Worm (Caenorhabditis elegans) whole organism, L1 larva: Measurements from ENCODE around the gene F47B8.4.
A peak's percentile ranks its signal among the peaks of the same experiment; 100 is the strongest.

Source experiments
- C16A3.4 ChIP-seq: fragments of 150-350 bp; optimal IDR thresholded peaks from 2 replicates; lab custom pipeline; 2014; ENCODE audit warnings: missing biosample characterization, missing genetic modification characterization
- C34B4.2 ChIP-seq: sonication (generic microtip); optimal IDR thresholded peaks from 2 replicates; lab custom pipeline; 2017; ENCODE audit warnings: mild to moderate bottlenecking, missing genetic modification characterization, missing compliant biosample characterization
- F16B12.6 ChIP-seq: fragments of 150-350 bp; optimal IDR thresholded peaks from 2 replicates; lab custom pipeline; 2014; ENCODE audit warnings: missing biosample characterization, missing genetic modification characterization
- alr-1 ChIP-seq: fragments of 200-800 bp; sonication (Bioruptor generic); optimal IDR thresholded peaks from 2 replicates; lab custom pipeline; 2018; ENCODE audit warnings: borderline replicate concordance, mild to moderate bottlenecking, missing genetic modification characterization, missing compliant biosample characterization
- ama-1 ChIP-seq: fragments of 150-350 bp; optimal IDR thresholded peaks from 2 replicates; lab custom pipeline; 2014
- ceh-8 ChIP-seq: fragments of 200-800 bp; sonication (Bioruptor generic); optimal IDR thresholded peaks from 2 replicates; lab custom pipeline; 2018; ENCODE audit warnings: mild to moderate bottlenecking, missing genetic modification characterization, moderate library complexity, missing compliant biosample characterization
- ceh-82 ChIP-seq, 3 experiments: fragments of 150-350 bp in 1 of 3; sonication (generic microtip) in 2 of 3; optimal IDR thresholded peaks; 2 replicates each; lab custom pipeline; 2014 to 2017; ENCODE audit warnings: missing biosample characterization in 3 of 3, missing genetic modification characterization in 3 of 3
- ceh-90 ChIP-seq: sonication (generic microtip); optimal IDR thresholded peaks from 2 replicates; lab custom pipeline; 2016; ENCODE audit warnings: missing genetic modification characterization, missing compliant biosample characterization
- ces-1 ChIP-seq: fragments of 150-350 bp; optimal IDR thresholded peaks from 2 replicates; lab custom pipeline; 2014; ENCODE audit warnings: missing biosample characterization, missing genetic modification reagents, missing genetic modification characterization
- dpl-1 ChIP-seq, 3 experiments: fragments of 150-350 bp in 2 of 3; sonication (generic microtip) in 1 of 3; optimal IDR thresholded peaks; 2 replicates each; lab custom pipeline; 2014 to 2017; ENCODE audit warnings: missing biosample characterization in 3 of 3, missing genetic modification characterization in 3 of 3, missing genetic modification reagents in 3 of 3
- efl-1 ChIP-seq, 4 experiments: fragments of 150-350 bp; optimal IDR thresholded peaks in 3 of 4; peaks in 1 of 4; 1 replicate in 1 of 4; 2 replicates in 3 of 4; lab custom pipeline; 2014; ENCODE audit warnings: missing biosample characterization in 2 of 4, missing genetic modification characterization in 2 of 4, missing genetic modification reagents in 2 of 4
- efl-3 ChIP-seq: fragments of 200-800 bp; sonication (Bioruptor generic); optimal IDR thresholded peaks from 2 replicates; lab custom pipeline; 2018; ENCODE audit warnings: mild to moderate bottlenecking, missing genetic modification characterization, missing compliant biosample characterization
- elt-3 ChIP-seq, 6 experiments: fragments of 150-350 bp in 1 of 6; sonication (generic microtip); optimal IDR thresholded peaks; 2 replicates each; lab custom pipeline; 2017 to 2018; ENCODE audit warnings: missing biosample characterization in 6 of 6, missing genetic modification characterization in 6 of 6, inconsistent platforms in 1 of 6
- ets-5 ChIP-seq: fragments of 200-800 bp; sonication (Bioruptor generic); IDR thresholded peaks from 2 replicates; pipeline ENCODE4 v1.3.6; 2022; ENCODE audit warnings: missing genetic modification characterization, missing compliant biosample characterization
- fkh-8 ChIP-seq: sonication (generic microtip); optimal IDR thresholded peaks from 2 replicates; lab custom pipeline; 2016; ENCODE audit warnings: mild to moderate bottlenecking, missing genetic modification characterization, missing compliant biosample characterization
- fos-1 ChIP-seq: fragments of 150-350 bp; optimal IDR thresholded peaks from 2 replicates; lab custom pipeline; 2014; ENCODE audit warnings: missing biosample characterization, missing genetic modification characterization
- grh-1 ChIP-seq: fragments of 200-800 bp; sonication (Bioruptor generic); IDR thresholded peaks from 2 replicates; pipeline ENCODE4 v1.3.6; 2022; ENCODE audit warnings: missing genetic modification reagents, missing genetic modification characterization, missing compliant biosample characterization
- hpl-2 ChIP-seq: fragments of 150-350 bp; optimal IDR thresholded peaks from 2 replicates; lab custom pipeline; 2014; ENCODE audit warnings: missing biosample characterization, missing genetic modification reagents, missing genetic modification characterization
- irx-1 ChIP-seq: sonication (generic microtip); optimal IDR thresholded peaks from 2 replicates; lab custom pipeline; 2016; ENCODE audit warnings: missing genetic modification characterization, missing compliant biosample characterization
- lin-13 ChIP-seq: fragments of 150-350 bp; optimal IDR thresholded peaks from 2 replicates; lab custom pipeline; 2014; ENCODE audit warnings: missing biosample characterization, missing genetic modification reagents, missing genetic modification characterization
- lin-14 ChIP-seq: fragments of 200-800 bp; sonication (Bioruptor generic); optimal IDR thresholded peaks from 2 replicates; lab custom pipeline; 2018; ENCODE audit warnings: mild to moderate bottlenecking, missing genetic modification characterization, moderate library complexity, missing compliant biosample characterization
- lir-3 ChIP-seq: sonication (generic microtip); optimal IDR thresholded peaks from 2 replicates; lab custom pipeline; 2016; ENCODE audit warnings: mild to moderate bottlenecking, missing genetic modification characterization, moderate library complexity, missing compliant biosample characterization; ENCODE audit not compliant: poor library complexity
- lsy-2 ChIP-seq, 2 experiments: fragments of 150-350 bp; optimal IDR thresholded peaks; 2 replicates each; lab custom pipeline; 2014; ENCODE audit warnings: missing biosample characterization in 2 of 2, missing genetic modification characterization in 2 of 2
- mab-9 ChIP-seq: fragments of 200-800 bp; sonication (Bioruptor generic); IDR thresholded peaks from 2 replicates; pipeline ENCODE4 v1.3.6; 2022; ENCODE audit warnings: missing genetic modification reagents, missing genetic modification characterization, missing compliant biosample characterization
- mef-2 ChIP-seq: fragments of 150-350 bp; optimal IDR thresholded peaks from 2 replicates; lab custom pipeline; 2014; ENCODE audit warnings: missing biosample characterization, missing genetic modification characterization
- nhr-11 ChIP-seq: fragments of 150-350 bp; optimal IDR thresholded peaks from 2 replicates; lab custom pipeline; 2014; ENCODE audit warnings: missing biosample characterization, missing genetic modification characterization
- nhr-237 ChIP-seq: fragments of 150-350 bp; optimal IDR thresholded peaks from 2 replicates; lab custom pipeline; 2014; ENCODE audit warnings: missing biosample characterization, missing genetic modification characterization
- nhr-28 ChIP-seq: fragments of 150-350 bp; optimal IDR thresholded peaks from 2 replicates; lab custom pipeline; 2014; ENCODE audit warnings: missing biosample characterization, missing genetic modification characterization
- nhr-47 ChIP-seq: sonication (generic microtip); optimal IDR thresholded peaks from 2 replicates; lab custom pipeline; 2016; ENCODE audit warnings: mild to moderate bottlenecking, missing genetic modification characterization, moderate library complexity, missing compliant biosample characterization
- nhr-76 ChIP-seq: sonication (generic microtip); optimal IDR thresholded peaks from 2 replicates; lab custom pipeline; 2017; ENCODE audit warnings: missing biosample characterization, missing genetic modification characterization
- nhr-77 ChIP-seq: fragments of 150-350 bp; optimal IDR thresholded peaks from 2 replicates; lab custom pipeline; 2014; ENCODE audit warnings: missing biosample characterization, missing genetic modification characterization
- nhr-84 ChIP-seq: sonication (generic microtip); optimal IDR thresholded peaks from 2 replicates; lab custom pipeline; 2017; ENCODE audit warnings: missing biosample characterization, missing genetic modification characterization
- nhr-85 ChIP-seq: sonication (generic microtip); peaks from one replicate; lab custom pipeline; 2016; ENCODE audit warnings: missing genetic modification characterization, inconsistent platforms, missing compliant biosample characterization
- pag-3 ChIP-seq: sonication (generic microtip); optimal IDR thresholded peaks from 2 replicates; lab custom pipeline; 2017; ENCODE audit warnings: missing genetic modification characterization, mild to moderate bottlenecking, missing compliant biosample characterization, antibody characterized with exemption, borderline replicate concordance; ENCODE audit not compliant: insufficient read depth
- skn-1 ChIP-seq: fragments of 150-350 bp; optimal IDR thresholded peaks from 2 replicates; lab custom pipeline; 2014; ENCODE audit warnings: missing biosample characterization, missing genetic modification characterization
- snpc-4 ChIP-seq: fragments of 150-350 bp; optimal IDR thresholded peaks from 2 replicates; lab custom pipeline; 2014; ENCODE audit warnings: missing biosample characterization, missing genetic modification characterization
- snu-23 ChIP-seq: sonication (generic microtip); optimal IDR thresholded peaks from 2 replicates; lab custom pipeline; 2016; ENCODE audit warnings: missing genetic modification characterization, missing compliant biosample characterization
- tbx-2 ChIP-seq: sonication (generic microtip); optimal IDR thresholded peaks from 2 replicates; lab custom pipeline; 2016; ENCODE audit warnings: missing genetic modification characterization, missing compliant biosample characterization
- tlp-1 ChIP-seq: fragments of 150-350 bp; optimal IDR thresholded peaks from 2 replicates; lab custom pipeline; 2014; ENCODE audit warnings: missing biosample characterization, missing genetic modification characterization
- unc-30 ChIP-seq: sonication (generic microtip); optimal IDR thresholded peaks from 2 replicates; lab custom pipeline; 2017; ENCODE audit warnings: missing biosample characterization, missing genetic modification characterization
- unc-62 ChIP-seq: fragments of 150-350 bp; optimal IDR thresholded peaks from 2 replicates; lab custom pipeline; 2014; ENCODE audit warnings: missing biosample characterization, missing genetic modification reagents, missing genetic modification characterization
- unc-86 ChIP-seq: sonication (generic microtip); optimal IDR thresholded peaks from 2 replicates; lab custom pipeline; 2016; ENCODE audit warnings: missing genetic modification characterization, missing compliant biosample characterization
- unc-98 ChIP-seq: fragments of 200-800 bp; sonication (Bioruptor generic); IDR thresholded peaks from 2 replicates; pipeline ENCODE4 v1.3.6; 2022; ENCODE audit warnings: missing genetic modification characterization, missing compliant biosample characterization
- vab-15 ChIP-seq: sonication (generic microtip); optimal IDR thresholded peaks from 2 replicates; lab custom pipeline; 2017; ENCODE audit warnings: missing genotype, mild to moderate bottlenecking, missing genetic modification characterization, missing compliant biosample characterization
- xbp-1 ChIP-seq: sonication (generic microtip); optimal IDR thresholded peaks from 2 replicates; lab custom pipeline; 2016; ENCODE audit warnings: missing genetic modification characterization, missing compliant biosample characterization
- zag-1 ChIP-seq: fragments of 150-350 bp; optimal IDR thresholded peaks from 2 replicates; lab custom pipeline; 2014; ENCODE audit warnings: missing biosample characterization, missing genetic modification characterization

Gene F47B8.4

DNA sequence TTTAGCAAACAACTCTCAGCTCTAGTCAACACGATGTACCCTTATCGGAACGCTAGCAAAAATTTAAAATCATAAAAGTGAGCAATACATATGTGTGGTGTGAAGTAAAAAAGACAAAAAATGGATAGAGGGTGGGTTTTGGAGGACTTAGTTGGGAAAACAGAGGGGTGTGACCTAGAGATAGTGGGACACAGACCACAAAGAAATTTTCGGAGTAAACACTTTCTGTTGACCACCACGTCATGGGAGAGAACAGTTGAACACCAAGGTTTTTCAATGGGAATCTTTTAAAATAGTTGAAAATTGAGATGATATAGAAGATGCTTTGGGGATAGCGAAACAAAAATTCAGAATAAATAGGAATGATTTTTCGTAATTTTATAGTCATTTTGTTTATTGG lies 7.3 kb downstream of the F47B8.4 start:
- peak; percentile 62 for TF ChIP-seq lin-14
- TF ChIP-seq ama-1 (lab: Kevin White, UChicago) = no peak
- TF ChIP-seq mab-9 (GFP tag; lab: Robert Waterston, UW) = no peak
- no peak for TF ChIP-seq unc-62 (GFP tag; lab: Kevin White, UChicago)
- no peak for TF ChIP-seq fkh-8 (tag; lab: Kevin White, UChicago)
- no peak for TF ChIP-seq ceh-90 (tag; lab: Kevin White, UChicago)
- TF ChIP-seq nhr-237 (tag; lab: Kevin White, UChicago) = no peak
- TF ChIP-seq nhr-11 (tag; lab: Kevin White, UChicago) = no peak
- TF ChIP-seq lsy-2 (tag; optimal IDR thresholded peaks at IDR 0.05; lab: Kevin White, UChicago) = peak in 1 of 2 experiments; percentile 23
- no peak for TF ChIP-seq nhr-47 (tag; lab: Kevin White, UChicago)
- no peak for TF ChIP-seq unc-30
- no peak for TF ChIP-seq grh-1
- no peak for TF ChIP-seq efl-1 (optimal IDR thresholded peaks at IDR 0.05; lab: Kevin White, UChicago)
- TF ChIP-seq efl-1 (GFP tag; optimal IDR thresholded peaks at IDR 0.05 in 1 of 2; lab: Kevin White, UChicago) = peak in 1 of 2 experiments; percentile 2

DNA sequence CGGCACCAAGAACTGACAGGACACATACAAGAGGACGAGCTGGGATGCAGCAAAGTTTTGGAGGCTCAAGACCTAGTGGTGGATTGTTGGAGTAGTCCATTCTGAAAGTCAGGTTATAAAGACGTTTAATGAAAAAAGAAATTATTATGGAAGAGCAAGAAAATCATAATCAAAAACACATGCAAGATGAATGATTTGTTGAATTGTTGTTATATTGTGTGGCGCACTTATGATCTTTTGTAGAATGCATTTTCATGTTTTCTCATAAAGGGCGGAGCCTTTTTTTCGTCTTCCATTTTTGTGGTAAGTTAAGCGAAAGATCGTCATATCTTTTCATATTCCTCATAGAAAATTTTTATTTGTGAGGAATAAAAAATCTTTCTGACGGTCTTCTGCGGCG lies 7.9 kb downstream of the F47B8.4 start, which contains the start of gene F47B8.2:
Gene F47B8.2 (minus strand): TSS at position 101 of the 400 bp plus-strand sequence.
- no peak for TF ChIP-seq F16B12.6
- TF ChIP-seq mab-9 (GFP tag; lab: Robert Waterston, UW) = no peak
- no peak for TF ChIP-seq fos-1
- TF ChIP-seq ceh-8 (GFP tag; lab: Kevin White, UChicago) = no peak
- TF ChIP-seq zag-1 (tag; lab: Kevin White, UChicago) = no peak
- TF ChIP-seq grh-1 = no peak
- TF ChIP-seq ceh-82 (tag; optimal IDR thresholded peaks at IDR 0.05; lab: Kevin White, UChicago) = no peak
- no peak for TF ChIP-seq alr-1 (tag; lab: Kevin White, UChicago)
- no peak for TF ChIP-seq lir-3
- no peak for TF ChIP-seq efl-3 (GFP tag; lab: Kevin White, UChicago)
- no peak for TF ChIP-seq unc-98
- no peak for TF ChIP-seq nhr-85
- TF ChIP-seq vab-15 (tag; lab: Kevin White, UChicago) = no peak
- TF ChIP-seq C16A3.4 = no peak
- TF ChIP-seq, all 84 proteins: peak for 0

DNA sequence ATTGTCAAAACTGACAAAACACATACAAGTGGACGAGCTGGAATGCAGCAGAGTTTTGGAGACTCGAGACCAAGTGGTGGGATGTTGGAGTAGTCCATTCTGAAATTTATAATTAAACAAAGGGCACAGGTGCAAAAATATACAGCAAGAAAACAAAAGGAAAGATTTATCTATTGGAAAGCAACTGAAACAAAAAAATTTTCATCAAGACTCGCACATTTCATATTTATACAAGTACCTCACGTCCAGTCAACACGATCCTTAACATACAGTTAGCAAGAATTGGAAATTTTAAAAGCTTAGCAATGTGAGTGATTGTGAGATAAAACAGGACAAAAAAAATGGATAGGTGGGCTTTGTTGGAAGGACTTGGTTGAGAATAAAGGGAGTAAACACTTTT lies 10.2 kb downstream of the F47B8.4 start, which contains the start of gene F47B8.1:
Gene F47B8.1 (minus strand): TSS at position 101 of the 400 bp plus-strand sequence.
- no peak for TF ChIP-seq nhr-237 (tag; lab: Kevin White, UChicago)
- peak; percentile 16 for TF ChIP-seq nhr-85

DNA sequence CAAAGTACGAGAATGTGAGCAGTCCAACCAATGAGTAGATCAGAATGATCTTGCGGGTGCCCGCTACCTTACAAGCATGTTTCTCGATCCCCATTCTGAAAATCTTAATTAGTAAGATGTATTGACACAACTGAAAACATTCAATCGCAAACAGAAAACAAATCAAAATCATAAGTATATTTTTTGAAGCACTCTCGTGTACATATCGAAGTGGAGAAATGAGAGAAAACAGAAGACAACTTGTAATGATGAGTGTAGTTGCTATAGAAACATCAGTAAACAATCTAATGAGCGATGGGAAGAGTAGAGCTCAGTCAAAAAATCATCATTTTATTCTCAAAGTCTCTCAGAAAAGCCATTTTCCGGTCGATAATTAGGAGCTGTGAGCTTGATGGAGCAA lies 11.8 kb downstream of the F47B8.4 start, which contains the start of gene F14D7.8:
Gene F14D7.8 (minus strand): TSS at position 101 of the 400 bp plus-strand sequence.
- TF ChIP-seq F16B12.6 (no peak), C34B4.2 (tag; lab: Kevin White, UChicago) (no peak), ets-5 (GFP tag; lab: Robert Waterston, UW) (no peak), nhr-76 (tag; lab: Kevin White, UChicago) (no peak), lir-3 (no peak), irx-1 (tag; lab: Kevin White, UChicago) (no peak), ceh-8 (GFP tag; lab: Kevin White, UChicago) (no peak), lin-13 (no peak), xbp-1 (tag; lab: Kevin White, UChicago) (no peak), nhr-77 (tag; lab: Kevin White, UChicago) (no peak), efl-3 (GFP tag; lab: Kevin White, UChicago) (no peak), unc-98 (no peak), skn-1 (no peak), elt-3 (tag; optimal IDR thresholded peaks at IDR 0.05; lab: Kevin White, UChicago) (no peak), dpl-1 (GFP tag; optimal IDR thresholded peaks at IDR 0.05; lab: Kevin White, UChicago) (no peak)

DNA sequence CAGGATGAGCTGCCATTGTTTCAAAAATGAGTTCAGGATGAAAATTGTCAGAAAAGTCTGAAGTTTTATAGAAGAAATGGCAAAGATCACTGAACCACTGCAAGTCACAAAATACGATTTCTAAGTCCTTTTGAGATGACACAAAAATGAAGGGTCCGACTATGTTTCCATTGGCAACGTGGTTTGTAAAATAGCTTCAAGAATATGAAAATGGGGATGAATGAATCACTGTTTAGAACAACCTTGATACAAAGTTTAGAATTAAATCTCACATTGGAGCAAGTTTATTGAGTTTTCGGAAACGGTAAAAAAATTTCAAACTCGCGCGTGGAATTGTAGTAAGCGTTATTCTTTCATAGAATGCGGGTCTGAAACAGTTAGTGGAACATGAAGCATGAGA lies 13.4 kb downstream of the F47B8.4 start, which contains the start of gene ddn-3:
Gene ddn-3 (minus strand): TSS at position 101 of the 400 bp plus-strand sequence.
- TF ChIP-seq fos-1 (no peak), unc-86 (tag; lab: Kevin White, UChicago) (no peak), nhr-84 (tag; lab: Kevin White, UChicago) (no peak), snpc-4 (tag; lab: Kevin White, UChicago) (no peak), lin-13 (no peak), ces-1 (no peak), lin-14 (no peak), tlp-1 (tag; lab: Kevin White, UChicago) (no peak), pag-3 (tag; lab: Kevin White, UChicago) (no peak), lsy-2 (tag; optimal IDR thresholded peaks at IDR 0.05; lab: Kevin White, UChicago) (no peak), snu-23 (no peak), dpl-1 (GFP tag; optimal IDR thresholded peaks at IDR 0.05; lab: Kevin White, UChicago) (no peak), hpl-2 (GFP tag; lab: Kevin White, UChicago) (no peak), mef-2 (tag; lab: Kevin White, UChicago) (no peak), tbx-2 (tag; lab: Kevin White, UChicago) (no peak), nhr-28 (tag; lab: Kevin White, UChicago) (no peak)
